Worm (Caenorhabditis elegans) whole organism, L4 larva: ENCODE measurements around the gene Y75B8A.8.

Experiments
- dpl-1 ChIP-seq: fragments of 150-350 bp; optimal IDR thresholded peaks from 2 replicates; lab custom pipeline; 2014; ENCODE audit warnings: missing biosample characterization, missing genetic modification reagents, missing genetic modification characterization
- lin-38 ChIP-seq: fragments of 200-800 bp; sonication (Bioruptor generic); IDR thresholded peaks from 2 replicates; pipeline ENCODE4 v1.3.6; 2022; ENCODE audit warnings: missing genetic modification reagents, missing genetic modification characterization, missing compliant biosample characterization
- unc-39 ChIP-seq: sonication (generic microtip); optimal IDR thresholded peaks from 2 replicates; lab custom pipeline; 2017; ENCODE audit warnings: missing biosample characterization, missing genetic modification characterization

- TF ChIP-seq unc-39 (tag; lab: Kevin White, UChicago) (no peak), lin-38 (GFP tag; lab: Robert Waterston, UW) (no peak), dpl-1 (GFP tag; lab: Kevin White, UChicago) (no peak)
Measured at ce11 chrIII:12137095-12137494, 23.5 kb upstream of the Y75B8A.8 start.
